Worm (Caenorhabditis elegans): ENCODE results near the gene nlp-16.
A peak's percentile ranks its signal among the peaks of the same experiment; 100 is the strongest.
"Not testable (repeated sequence)": the region's sequence is repeated elsewhere in the genome, so short reads cannot be mapped to it uniquely, and the experiment has no call there.

nlp-16 gene

DNA sequence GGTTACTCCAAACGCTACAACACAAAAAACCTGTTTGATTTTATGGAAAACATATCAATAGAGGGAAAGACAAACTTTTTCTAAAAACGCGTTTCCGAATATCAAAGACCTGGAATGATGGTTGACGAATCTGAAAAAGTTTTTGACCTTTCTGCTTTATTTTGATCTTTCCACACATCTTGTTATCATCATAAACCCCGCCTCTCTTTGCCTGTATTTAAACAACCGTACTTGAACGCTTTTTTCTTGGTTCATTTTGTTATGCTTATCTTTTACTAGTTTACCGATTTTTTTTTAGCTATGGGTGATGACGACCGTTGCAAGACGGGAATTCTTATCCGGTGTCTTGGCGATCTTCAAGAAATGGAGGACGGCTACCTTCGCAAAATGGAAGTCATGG lies 6.6 kb downstream of the nlp-16 start, which contains the start of gene T13A10.2:
T13A10.2 (plus strand) TSS at position 301 of the 400 bp plus-strand sequence.
- TF ChIP-seq R02D3.7, unc-39, C34F6.9 (tag; optimal IDR thresholded peaks at IDR 0.05): not testable (repeated sequence)

DNA sequence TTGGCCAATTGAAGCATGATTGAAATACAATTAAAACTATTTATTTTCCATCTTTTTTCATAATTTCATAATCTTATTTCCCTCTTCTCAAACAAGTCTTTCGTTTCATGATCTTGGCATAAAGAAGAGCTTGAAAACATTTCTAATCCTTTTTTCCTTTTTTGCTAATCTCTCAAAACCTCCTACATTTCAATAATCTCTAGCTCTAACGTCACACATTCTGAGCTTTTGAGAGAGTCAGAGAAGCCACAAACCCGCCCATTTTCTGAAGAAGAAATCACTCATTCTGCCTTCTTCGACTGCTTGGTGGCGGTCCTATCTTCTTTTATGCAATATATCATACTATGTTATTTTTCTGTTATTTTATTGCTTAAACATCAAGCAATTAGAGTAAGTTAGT lies 10.0 kb downstream of the nlp-16 start, which contains the start of gene F58F9.1:
F58F9.1 (plus strand) TSS at position 251 of the 400 bp plus-strand sequence.
- TF ChIP-seq nhr-6 (tag; optimal IDR thresholded peaks at IDR 0.05) = no peak
- no peak for TF ChIP-seq ztf-4 (tag; optimal IDR thresholded peaks at IDR 0.05)
- peak; percentile 24 for TF ChIP-seq C34F6.9 (tag; optimal IDR thresholded peaks at IDR 0.05)
- no peak for TF ChIP-seq aly-2 (tag; optimal IDR thresholded peaks at IDR 0.05)
- no peak for TF ChIP-seq nhr-237 (tag; optimal IDR thresholded peaks at IDR 0.05)
- TF ChIP-seq ZK546.5 (tag; optimal IDR thresholded peaks at IDR 0.05) = no peak
- TF ChIP-seq mdl-1 (tag; optimal IDR thresholded peaks at IDR 0.05) = no peak
- TF ChIP-seq elt-3 (tag; optimal IDR thresholded peaks at IDR 0.05) = no peak
- no peak for TF ChIP-seq R02D3.7 (tag; optimal IDR thresholded peaks at IDR 0.05)
- no peak for TF ChIP-seq nhr-23 (tag; optimal IDR thresholded peaks at IDR 0.05)
- TF ChIP-seq nhr-129 (tag; optimal IDR thresholded peaks at IDR 0.05) = no peak
- TF ChIP-seq lsy-2 (tag; optimal IDR thresholded peaks at IDR 0.05) = peak in 1 of 2 experiments; percentile 37
- no peak for TF ChIP-seq nhr-11 (tag; optimal IDR thresholded peaks at IDR 0.05)
- no peak for TF ChIP-seq blmp-1 (tag; optimal IDR thresholded peaks at IDR 0.05; ENCODE audit: insufficient read depth)
- no peak for TF ChIP-seq peb-1 (tag; optimal IDR thresholded peaks at IDR 0.05)
- no peak for TF ChIP-seq zag-1 (tag; optimal IDR thresholded peaks at IDR 0.05)
- TF ChIP-seq skn-1 (tag; optimal IDR thresholded peaks at IDR 0.05) = no peak
- TF ChIP-seq F13H6.1 (tag; optimal IDR thresholded peaks at IDR 0.05) = no peak
- TF ChIP-seq sma-9 (GFP tag; optimal IDR thresholded peaks at IDR 0.05) = no peak
- no peak for TF ChIP-seq sma-9 (tag; optimal IDR thresholded peaks at IDR 0.05)
- no peak for TF ChIP-seq mbf-1 (tag; optimal IDR thresholded peaks at IDR 0.05)
- TF ChIP-seq mab-5 (tag; optimal IDR thresholded peaks at IDR 0.05) = peak; percentile 36
- TF ChIP-seq elt-1 (tag; optimal IDR thresholded peaks at IDR 0.05) = no peak
- TF ChIP-seq ama-1 (optimal IDR thresholded peaks at IDR 0.05) = no peak
- TF ChIP-seq alr-1 (tag; optimal IDR thresholded peaks at IDR 0.05) = no peak
- no peak for TF ChIP-seq nhr-21 (tag; optimal IDR thresholded peaks at IDR 0.05)
- peak; percentile 79 for TF ChIP-seq unc-55 (GFP tag; optimal IDR thresholded peaks at IDR 0.05)
- no peak for TF ChIP-seq ztf-11 (tag; optimal IDR thresholded peaks at IDR 0.05)
- TF ChIP-seq nhr-77 (tag; optimal IDR thresholded peaks at IDR 0.05) = no peak
- TF ChIP-seq Y55F3AM.14 (GFP tag; optimal IDR thresholded peaks at IDR 0.05) = no peak
- TF ChIP-seq unc-39 (tag; optimal IDR thresholded peaks at IDR 0.05) = no peak
- no peak for TF ChIP-seq fos-1 (tag; optimal IDR thresholded peaks at IDR 0.05)
- TF ChIP-seq lin-39 (tag; optimal IDR thresholded peaks at IDR 0.05) = no peak

DNA sequence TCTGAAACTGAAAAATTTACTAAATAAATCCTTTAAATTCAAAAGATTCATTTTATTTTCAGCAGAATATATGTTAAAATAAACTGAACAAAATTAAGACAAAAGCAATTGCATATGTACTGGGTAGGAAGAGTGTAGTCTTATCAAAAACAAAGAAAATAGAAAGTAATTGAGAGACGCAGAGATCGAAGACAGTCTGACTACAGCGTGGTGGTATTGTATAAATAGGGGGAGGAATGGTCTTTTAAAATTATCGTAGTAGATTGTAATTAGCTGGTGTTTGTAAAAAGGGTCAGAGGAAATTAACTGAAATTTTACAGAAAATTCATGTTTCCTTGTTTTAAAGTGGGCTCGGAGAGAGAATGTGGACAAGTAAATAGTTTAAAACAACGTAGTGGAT lies 11.1 kb downstream of the nlp-16 start, which contains the start of gene acox-3:
acox-3 (minus strand) TSS at position 7 of the 400 bp plus-strand sequence.
- TF ChIP-seq fos-1 (tag; optimal IDR thresholded peaks at IDR 0.05) = peak; percentile 56
- no peak for TF ChIP-seq nhr-6 (tag; optimal IDR thresholded peaks at IDR 0.05)
- no peak for TF ChIP-seq C34F6.9 (tag; optimal IDR thresholded peaks at IDR 0.05)
- peak; percentile 28 for TF ChIP-seq blmp-1 (tag; optimal IDR thresholded peaks at IDR 0.05; ENCODE audit: insufficient read depth)
- TF ChIP-seq crh-2 (tag; optimal IDR thresholded peaks at IDR 0.05) = peak; percentile 24
- TF ChIP-seq sma-9 (GFP tag; optimal IDR thresholded peaks at IDR 0.05) = peak; percentile 82
- TF ChIP-seq sma-9 (tag; optimal IDR thresholded peaks at IDR 0.05) = no peak
- peak; percentile 58 for TF ChIP-seq gmeb-1 (tag; optimal IDR thresholded peaks at IDR 0.05)

DNA sequence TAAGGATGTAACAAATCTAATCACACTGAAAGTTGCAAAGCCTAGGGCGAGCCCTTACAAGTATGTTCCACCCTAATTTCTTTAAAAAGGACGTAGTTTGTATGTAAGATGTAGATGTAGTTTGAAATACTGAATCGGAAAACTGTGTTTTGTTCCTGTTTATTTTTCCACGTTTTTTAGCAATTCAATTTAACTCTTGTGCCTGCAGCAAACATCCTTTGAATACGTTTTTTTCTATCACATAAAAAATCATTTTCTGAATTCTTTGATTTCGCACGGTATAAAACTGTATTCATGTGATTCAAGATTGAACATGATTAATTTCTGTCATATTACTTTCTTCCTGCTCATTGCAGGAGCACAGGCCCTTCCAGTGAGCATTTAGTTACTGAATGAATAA lies 19.6 kb downstream of the nlp-16 start, which contains the start of gene F58F9.9:
F58F9.9 (plus strand) TSS at position 301 of the 400 bp plus-strand sequence.
- TF ChIP-seq ztf-4 (tag; optimal IDR thresholded peaks at IDR 0.05) (no peak), sem-4 (tag; optimal IDR thresholded peaks at IDR 0.05) (no peak), lin-13 (GFP tag; optimal IDR thresholded peaks at IDR 0.05) (no peak), egl-27 (tag; optimal IDR thresholded peaks at IDR 0.05) (no peak), nhr-11 (tag; optimal IDR thresholded peaks at IDR 0.05) (no peak), aly-2 (tag; optimal IDR thresholded peaks at IDR 0.05) (no peak), ztf-1 (GFP tag; conservative IDR thresholded peaks at IDR 0.05) (no peak), fos-1 (tag; optimal IDR thresholded peaks at IDR 0.05) (no peak), skn-1 (tag; optimal IDR thresholded peaks at IDR 0.05) (no peak), nhr-21 (tag; optimal IDR thresholded peaks at IDR 0.05) (no peak), nhr-25 (tag; optimal IDR thresholded peaks at IDR 0.05) (no peak), mab-5 (tag; optimal IDR thresholded peaks at IDR 0.05) (no peak), alr-1 (tag; optimal IDR thresholded peaks at IDR 0.05) (no peak), unc-55 (GFP tag; optimal IDR thresholded peaks at IDR 0.05) (no peak), sma-9 (GFP tag; optimal IDR thresholded peaks at IDR 0.05) (no peak), sma-9 (tag; optimal IDR thresholded peaks at IDR 0.05) (no peak), elt-3 (tag; optimal IDR thresholded peaks at IDR 0.05) (no peak), mdl-1 (tag; optimal IDR thresholded peaks at IDR 0.05) (no peak)
